Fruit fly (Drosophila melanogaster) whole organism, prepupa: ENCODE results near the gene Cp19.

Experiments
- CG15336 ChIP-seq: fragments of 200-800 bp; sonication (Bioruptor generic); IDR thresholded peaks from 2 replicates; pipeline ENCODE4 v1.3.6; 2022; ENCODE audit warnings: missing biosample characterization, missing genetic modification characterization
- eg ChIP-seq: fragments of 200-800 bp; sonication (Bioruptor generic); IDR thresholded peaks from 3 replicates; pipeline ENCODE4 v1.3.6; 2022; ENCODE audit warnings: missing biosample characterization, missing genetic modification characterization

DNA sequence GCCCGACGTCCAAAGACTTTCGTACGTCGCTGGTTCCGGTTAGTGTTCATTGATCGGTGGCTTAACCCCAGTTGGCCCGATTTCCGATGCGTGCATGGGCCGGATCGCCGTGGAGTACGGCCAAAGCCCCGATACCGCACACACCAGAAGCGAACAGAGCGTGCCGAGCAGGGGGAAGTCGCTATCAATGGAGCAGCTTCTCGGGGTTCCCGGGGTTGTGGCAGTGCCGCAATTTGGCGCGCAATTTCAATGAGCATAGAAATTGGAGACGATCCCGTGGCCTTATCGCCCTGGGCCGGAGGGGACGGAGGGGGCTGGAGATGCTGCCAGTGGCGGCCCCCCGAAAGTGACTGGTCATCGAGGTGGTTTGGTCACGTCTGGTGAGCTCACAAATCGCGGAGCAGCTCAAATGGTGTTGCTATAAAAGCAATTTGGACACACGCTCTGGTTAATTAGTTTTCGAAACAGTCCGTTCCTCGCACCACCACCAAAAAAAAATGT is 1.9 kb downstream of the Cp19 start, which contains the start of gene Cp16:
- TF ChIP-seq eg (GFP tag; lab: Robert Waterston, UW): no peak
- no peak for TF ChIP-seq CG15336 (GFP tag; lab: Robert Waterston, UW)
